Fruit fly (Drosophila melanogaster) whole organism, embryonic: ENCODE data around the gene CG14270.

Source experiments
- Adf1 ChIP-seq: fragments of 200-800 bp; sonication (Bioruptor generic); IDR thresholded peaks from 2 replicates; pipeline ENCODE4 v1.3.6; 2022; ENCODE audit warnings: missing biosample characterization, missing genetic modification characterization
- CG10147 ChIP-seq: fragments of 200-800 bp; sonication (Bioruptor generic); optimal IDR thresholded peaks from 2 replicates; lab custom pipeline; 2019; ENCODE audit warnings: missing biosample characterization, mild to moderate bottlenecking, missing genetic modification characterization, moderate library complexity
- CG10543 ChIP-seq: fragments of 200-800 bp; sonication (Bioruptor generic); optimal IDR thresholded peaks from 3 replicates; lab custom pipeline; 2017; ENCODE audit warnings: missing biosample characterization, mild to moderate bottlenecking, missing genetic modification characterization, moderate library complexity
- CG11247 ChIP-seq: fragments of 200-800 bp; sonication (Bioruptor generic); IDR thresholded peaks from 2 replicates; pipeline ENCODE4 v1.3.6; 2022; ENCODE audit warnings: missing biosample characterization, missing genetic modification characterization
- CG11504 ChIP-seq: fragments of 200-800 bp; sonication (Bioruptor generic); optimal IDR thresholded peaks from 3 replicates; lab custom pipeline; 2019; ENCODE audit warnings: missing biosample characterization, mild to moderate bottlenecking, missing genetic modification characterization, moderate library complexity
- CG11696 ChIP-seq: fragments of 200-800 bp; sonication (Bioruptor generic); IDR thresholded peaks from 2 replicates; pipeline ENCODE4 v1.3.6; 2022; ENCODE audit warnings: missing biosample characterization, missing genetic modification characterization
- CG12299 ChIP-seq: fragments of 200-800 bp; sonication (Bioruptor generic); optimal IDR thresholded peaks from 2 replicates; lab custom pipeline; 2018; ENCODE audit warnings: missing biosample characterization, mild to moderate bottlenecking, missing genetic modification characterization
- CG15073 ChIP-seq: fragments of 200-800 bp; sonication (Bioruptor generic); optimal IDR thresholded peaks from 2 replicates; lab custom pipeline; 2016; ENCODE audit warnings: missing biosample characterization, missing genetic modification characterization
- CG15479 ChIP-seq: fragments of 200-800 bp; sonication (Bioruptor generic); optimal IDR thresholded peaks from 3 replicates; lab custom pipeline; 2019; ENCODE audit warnings: missing biosample characterization, mild to moderate bottlenecking, missing genetic modification characterization, moderate library complexity
- CG1603 ChIP-seq: fragments of 200-800 bp; sonication (Bioruptor generic); optimal IDR thresholded peaks from 2 replicates; lab custom pipeline; 2019; ENCODE audit warnings: missing biosample characterization, mild to moderate bottlenecking, missing genetic modification characterization, moderate library complexity
- CG17359 ChIP-seq: fragments of 200-800 bp; sonication (Bioruptor generic); optimal IDR thresholded peaks from 3 replicates; lab custom pipeline; 2018; ENCODE audit warnings: missing biosample characterization, mild to moderate bottlenecking, missing genetic modification characterization, moderate library complexity
- CG2120 ChIP-seq: fragments of 200-800 bp; sonication (Bioruptor generic); optimal IDR thresholded peaks from 3 replicates; lab custom pipeline; 2016; ENCODE audit warnings: missing biosample characterization, missing genetic modification characterization
- CG3281 ChIP-seq: fragments of 200-800 bp; sonication (Bioruptor generic); optimal IDR thresholded peaks from 3 replicates; lab custom pipeline; 2017; ENCODE audit warnings: missing biosample characterization, mild to moderate bottlenecking, missing genetic modification characterization
- CG34422 ChIP-seq: fragments of 200-800 bp; sonication (Bioruptor generic); IDR thresholded peaks from 3 replicates; pipeline ENCODE4 v1.3.6; 2022; ENCODE audit warnings: missing biosample characterization, missing genetic modification characterization
- CG6654 ChIP-seq: fragments of 200-800 bp; sonication (Bioruptor generic); optimal IDR thresholded peaks from 2 replicates; lab custom pipeline; 2017; ENCODE audit warnings: missing biosample characterization, mild to moderate bottlenecking, missing genetic modification characterization
- CG6813 ChIP-seq: fragments of 200-800 bp; sonication (Bioruptor generic); optimal IDR thresholded peaks from 2 replicates; lab custom pipeline; 2017; ENCODE audit warnings: missing biosample characterization, missing genetic modification characterization, mild to moderate bottlenecking, moderate library complexity, missing genetic modification reagents
- CG7372 ChIP-seq: fragments of 200-800 bp; sonication (Bioruptor generic); IDR thresholded peaks from 2 replicates; pipeline ENCODE4 v1.3.6; 2022; ENCODE audit warnings: missing biosample characterization, missing genetic modification characterization
- CG7987 ChIP-seq: fragments of 200-800 bp; sonication (Bioruptor generic); optimal IDR thresholded peaks from 2 replicates; lab custom pipeline; 2018; ENCODE audit warnings: missing biosample characterization, mild to moderate bottlenecking, missing genetic modification characterization, moderate library complexity
- CG9609 ChIP-seq: fragments of 200-800 bp; sonication (Bioruptor generic); optimal IDR thresholded peaks from 3 replicates; lab custom pipeline; 2016; ENCODE audit warnings: missing biosample characterization, missing genetic modification characterization
- D19A ChIP-seq: fragments of 200-800 bp; optimal IDR thresholded peaks from 3 replicates; lab custom pipeline; 2019; ENCODE audit warnings: missing biosample characterization, mild to moderate bottlenecking, missing genetic modification characterization, moderate library complexity
- D19B ChIP-seq: fragments of 200-800 bp; sonication (Bioruptor generic); optimal IDR thresholded peaks from 2 replicates; lab custom pipeline; 2017; ENCODE audit warnings: missing biosample characterization, mild to moderate bottlenecking, missing genetic modification characterization
- ERR ChIP-seq: fragments of 200-800 bp; sonication (Bioruptor generic); optimal IDR thresholded peaks from 2 replicates; lab custom pipeline; 2016; ENCODE audit warnings: missing biosample characterization, missing genetic modification characterization
- Ets65A ChIP-seq: fragments of 200-800 bp; sonication (Bioruptor generic); peaks from one replicate; lab custom pipeline; 2016; ENCODE audit warnings: missing biosample characterization, missing genetic modification characterization
- Hr51 ChIP-seq, 2 experiments: fragments of 200-800 bp; sonication (Bioruptor generic); optimal IDR thresholded peaks; 2 replicates in 1 of 2; 3 replicates in 1 of 2; lab custom pipeline; 2016 to 2018; ENCODE audit warnings: missing biosample characterization in 2 of 2, missing genetic modification characterization in 2 of 2, mild to moderate bottlenecking in 1 of 2, moderate library complexity in 1 of 2
- Lpt ChIP-seq: fragments of >200 bp; optimal IDR thresholded peaks from 2 replicates; lab custom pipeline; 2018; ENCODE audit warnings: missing biosample characterization, missing genetic modification characterization
- Med ChIP-seq: fragments of 200-800 bp; sonication (Bioruptor generic); peaks from one replicate; lab custom pipeline; 2016; ENCODE audit warnings: missing biosample characterization, missing genetic modification characterization, mild to moderate bottlenecking, inconsistent platforms, moderate library complexity
- NFAT ChIP-seq: fragments of 200-800 bp; sonication (Bioruptor generic); IDR thresholded peaks from 2 replicates; pipeline ENCODE4 v1.3.6; 2022; ENCODE audit warnings: missing biosample characterization, missing genetic modification characterization
- Oli ChIP-seq: fragments of 200-800 bp; sonication (Bioruptor generic); optimal IDR thresholded peaks from 2 replicates; lab custom pipeline; 2018; ENCODE audit warnings: missing biosample characterization, mild to moderate bottlenecking, missing genetic modification characterization, moderate library complexity
- Sox102F ChIP-seq: fragments of 200-800 bp; sonication (Bioruptor generic); optimal IDR thresholded peaks from 2 replicates; lab custom pipeline; 2018; ENCODE audit warnings: missing biosample characterization, mild to moderate bottlenecking, missing genetic modification characterization, moderate library complexity
- al ChIP-seq: fragments of 200-800 bp; sonication (Bioruptor generic); IDR thresholded peaks from 2 replicates; pipeline ENCODE4 v1.3.6; 2022; ENCODE audit warnings: missing biosample characterization, missing genetic modification characterization
- corto ChIP-seq: fragments of 200-800 bp; sonication (Bioruptor generic); optimal IDR thresholded peaks from 2 replicates; lab custom pipeline; 2016; ENCODE audit warnings: missing biosample characterization, mild to moderate bottlenecking, missing genetic modification characterization, moderate library complexity
- crol ChIP-seq: fragments of 200-800 bp; sonication (Bioruptor generic); IDR thresholded peaks from 2 replicates; pipeline ENCODE4 v1.3.6; 2022; ENCODE audit warnings: missing biosample characterization, missing genetic modification characterization
- dm ChIP-seq: fragments of 200-800 bp; sonication (Bioruptor generic); optimal IDR thresholded peaks from 3 replicates; lab custom pipeline; 2016; ENCODE audit warnings: missing biosample characterization, missing genetic modification characterization
- gt ChIP-seq: fragments of 200-800 bp; sonication (Bioruptor generic); IDR thresholded peaks from 2 replicates; pipeline ENCODE4 v1.3.6; 2022; ENCODE audit warnings: missing biosample characterization, missing genetic modification characterization
- lbe ChIP-seq: fragments of 200-800 bp; sonication (Bioruptor generic); optimal IDR thresholded peaks from 2 replicates; lab custom pipeline; 2016; ENCODE audit warnings: missing biosample characterization, mild to moderate bottlenecking, missing genetic modification characterization
- luna ChIP-seq: fragments of 200-800 bp; sonication (Bioruptor generic); optimal IDR thresholded peaks from 2 replicates; lab custom pipeline; 2016; ENCODE audit warnings: missing biosample characterization, missing genetic modification characterization
- maf-S ChIP-seq: fragments of 200-800 bp; sonication (Bioruptor generic); optimal IDR thresholded peaks from 2 replicates; lab custom pipeline; 2016; ENCODE audit warnings: missing biosample characterization, missing genetic modification characterization
- mam ChIP-seq: fragments of 200-800 bp; sonication (Bioruptor generic); optimal IDR thresholded peaks from 3 replicates; lab custom pipeline; 2016; ENCODE audit warnings: missing biosample characterization, missing genetic modification characterization
- mirr ChIP-seq: fragments of 200-800 bp; sonication (Bioruptor generic); optimal IDR thresholded peaks from 3 replicates; lab custom pipeline; 2018; ENCODE audit warnings: missing biosample characterization, mild to moderate bottlenecking, missing genetic modification characterization
- ranshi ChIP-seq: fragments of 200-800 bp; sonication (Bioruptor generic); IDR thresholded peaks from 2 replicates; pipeline ENCODE4 v1.3.6; 2022; ENCODE audit warnings: missing biosample characterization, missing genetic modification characterization
- rib ChIP-seq: fragments of 200-800 bp; sonication (Bioruptor generic); IDR thresholded peaks from 2 replicates; pipeline ENCODE4 v1.3.6; 2022; ENCODE audit warnings: missing biosample characterization, missing genetic modification characterization
- row ChIP-seq: fragments of 200-800 bp; sonication (Bioruptor generic); IDR thresholded peaks from 3 replicates; pipeline ENCODE4 v1.3.6; 2022; ENCODE audit warnings: missing biosample characterization, missing genetic modification characterization
- sc ChIP-seq, 3 experiments: fragments of >200 bp in 2 of 3; fragments of 200-800 bp in 1 of 3; sonication (Bioruptor generic) in 1 of 3; optimal IDR thresholded peaks; 2 replicates in 2 of 3; 3 replicates in 1 of 3; lab custom pipeline; 2017; ENCODE audit warnings: mild to moderate bottlenecking in 1 of 3, missing biosample characterization in 1 of 3, missing genetic modification characterization in 1 of 3, missing genetic modification reagents in 1 of 3
- sd ChIP-seq: fragments of 200-800 bp; sonication (Bioruptor generic); optimal IDR thresholded peaks from 3 replicates; lab custom pipeline; 2018; ENCODE audit warnings: missing biosample characterization, mild to moderate bottlenecking, missing genetic modification characterization, moderate library complexity
- slbo ChIP-seq: fragments of 200-800 bp; sonication (Bioruptor generic); IDR thresholded peaks from 2 replicates; pipeline ENCODE4 v1.3.6; 2022; ENCODE audit warnings: missing biosample characterization, missing genetic modification characterization
- sqz ChIP-seq: fragments of 200-800 bp; sonication (Bioruptor generic); optimal IDR thresholded peaks from 3 replicates; lab custom pipeline; 2018; ENCODE audit warnings: missing biosample characterization, mild to moderate bottlenecking, missing genetic modification characterization
- sug ChIP-seq: fragments of 200-800 bp; optimal IDR thresholded peaks from 2 replicates; lab custom pipeline; 2019; ENCODE audit warnings: missing biosample characterization, mild to moderate bottlenecking, missing genetic modification characterization, moderate library complexity
- tin ChIP-seq: fragments of 200-800 bp; sonication (Bioruptor generic); optimal IDR thresholded peaks from 3 replicates; lab custom pipeline; 2016; ENCODE audit warnings: missing biosample characterization, missing genetic modification characterization
- ttk ChIP-seq: fragments of 200-800 bp; sonication (Bioruptor generic); IDR thresholded peaks from 2 replicates; pipeline ENCODE4 v2.1.2; 2022; ENCODE audit warnings: missing biosample characterization, missing genetic modification characterization

The CG14270 gene

DNA sequence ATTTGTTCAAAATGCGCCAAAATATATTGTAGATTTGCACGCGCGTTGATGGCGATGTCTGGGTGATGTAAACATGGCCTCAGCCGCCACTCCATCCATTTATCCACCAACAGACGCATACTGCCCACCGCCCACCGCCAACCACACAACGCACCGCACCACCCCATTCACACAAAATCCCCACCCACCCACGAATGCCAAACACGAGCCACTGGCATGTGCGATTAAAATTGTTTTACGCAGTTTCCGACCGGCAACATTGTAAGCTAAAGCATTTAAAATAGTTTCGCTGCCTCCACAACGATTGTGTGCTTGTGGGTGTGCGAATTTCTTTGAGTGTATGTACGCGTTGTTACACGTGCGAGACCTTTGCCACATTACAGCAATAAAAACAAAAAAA, 44.7 kb downstream of the CG14270 start (continued):
- TF ChIP-seq sd (tag; lab: Kevin White, UChicago) (peak; percentile 88), crol (peak; percentile 71), rib (GFP tag; lab: Robert Waterston, UW) (peak; percentile 56; the same call in 1 of the 2 replicates), ranshi (GFP tag; lab: Robert Waterston, UW) (0 out of 2 replicates have a peak, but pooled peaks have one; percentile 16), tin (GFP tag; lab: Kevin White, UChicago) (no peak), CG11504 (tag; lab: Kevin White, UChicago) (peak; percentile 1), mirr (GFP tag; lab: Kevin White, UChicago) (peak; percentile 19), CG7372 (GFP tag; lab: Robert Waterston, UW) (no peak), row (GFP tag; lab: Robert Waterston, UW) (peak; percentile 11; the same call in 1 of the 3 replicates), CG7987 (peak; percentile 92), CG10543 (GFP tag; lab: Kevin White, UChicago) (peak; percentile 27), D19B (GFP tag; lab: Kevin White, UChicago) (no peak), sug (tag; lab: Kevin White, UChicago) (peak; percentile 39), Ets65A (GFP tag; lab: Kevin White, UChicago) (peak; percentile 53)
- TF ChIP-seq, all 482 proteins: peak for 21

DNA sequence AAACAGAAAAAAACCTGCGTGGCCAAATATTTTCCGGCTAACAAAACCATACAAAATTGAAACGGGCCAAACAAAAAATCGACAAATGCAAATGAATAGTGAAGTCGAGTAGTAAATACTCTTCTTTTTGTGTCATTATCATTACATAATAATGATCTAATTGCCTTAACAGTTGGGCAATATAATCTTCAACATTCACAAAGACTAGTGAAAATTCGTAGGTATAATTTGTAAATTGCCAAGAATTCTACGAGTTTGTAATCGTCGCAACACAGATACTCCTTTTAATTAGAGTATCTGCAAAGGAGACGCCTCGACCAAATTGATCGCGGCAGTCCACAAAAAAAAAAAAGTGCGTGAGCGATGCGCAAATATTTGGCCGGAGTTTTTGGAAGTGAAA, 47.7 kb downstream of the CG14270 start:
- TF ChIP-seq CG15073 (no peak), Oli (tag; lab: Kevin White, UChicago) (peak; percentile 7), sc (optimal IDR thresholded peaks at IDR 0.05; lab: Kevin White, UChicago) (no peak), sc (GFP tag; optimal IDR thresholded peaks at IDR 0.05; lab: Kevin White, UChicago) (no peak), ttk (GFP tag; lab: Robert Waterston, UW) (no peak), maf-S (no peak), dm (GFP tag; lab: Kevin White, UChicago) (no peak), CG15479 (GFP tag; lab: Kevin White, UChicago) (no peak), CG9609 (GFP tag; lab: Kevin White, UChicago) (no peak), sd (tag; lab: Kevin White, UChicago) (peak; percentile 9), CG11247 (no peak), CG11504 (tag; lab: Kevin White, UChicago) (peak; percentile 37), CG1603 (tag; lab: Kevin White, UChicago) (no peak), slbo (GFP tag; lab: Robert Waterston, UW) (0 out of 2 replicates have a peak, but pooled peaks have one; percentile 18), CG12299 (tag; lab: Kevin White, UChicago) (no peak), gt (GFP tag; lab: Robert Waterston, UW) (no peak), corto (GFP tag; lab: Kevin White, UChicago) (peak; percentile 30), Lpt (GFP tag; lab: Kevin White, UChicago) (no peak), CG6654 (GFP tag; lab: Kevin White, UChicago) (no peak), luna (GFP tag; lab: Kevin White, UChicago) (no peak), mam (GFP tag; lab: Kevin White, UChicago) (peak; percentile 25), CG3281 (peak; percentile 7), CG11696 (GFP tag; lab: Robert Waterston, UW) (no peak), CG17359 (tag; lab: Kevin White, UChicago) (peak; percentile 43), sqz (GFP tag; lab: Kevin White, UChicago) (peak; percentile 17), D19A (tag; lab: Kevin White, UChicago) (peak; percentile 75), Sox102F (GFP tag; lab: Kevin White, UChicago) (peak; percentile 26), CG10147 (GFP tag; lab: Kevin White, UChicago) (no peak), Adf1 (GFP tag; lab: Robert Waterston, UW) (no peak), Hr51 (GFP tag; optimal IDR thresholded peaks at IDR 0.05; lab: Kevin White, UChicago) (peak in 1 of 2 experiments; percentile 43), NFAT (GFP tag; lab: Robert Waterston, UW) (no peak), CG2120 (no peak), lbe (peak; percentile 54), D19B (GFP tag; lab: Kevin White, UChicago) (no peak), CG6813 (GFP tag; lab: Kevin White, UChicago) (no peak), CG34422 (GFP tag; lab: Robert Waterston, UW) (no peak), ERR (GFP tag; lab: Kevin White, UChicago) (no peak), al (GFP tag; lab: Robert Waterston, UW) (no peak), Med (GFP tag; lab: Kevin White, UChicago) (peak; percentile 35)
